Worm (Caenorhabditis elegans) whole organism, L4 larva: ENCODE data around the gene Y54G2A.44.
"Not testable (repeated sequence)": the region's sequence is repeated elsewhere in the genome, so short reads cannot be mapped to it uniquely, and the experiment has no call there.

ENCODE experiments used
- D1046.2 ChIP-seq: fragments of 200-800 bp; sonication (Bioruptor generic); IDR thresholded peaks from 2 replicates; pipeline ENCODE4 v1.3.6; 2022; ENCODE audit warnings: missing genetic modification characterization, missing compliant biosample characterization
- F10B5.3 ChIP-seq: sonication (generic microtip); optimal IDR thresholded peaks from 2 replicates; lab custom pipeline; 2016; ENCODE audit warnings: mild to moderate bottlenecking, missing genetic modification characterization, missing compliant biosample characterization
- F37D6.2 ChIP-seq: sonication (generic microtip); optimal IDR thresholded peaks from 2 replicates; lab custom pipeline; 2016; ENCODE audit warnings: mild to moderate bottlenecking, missing genetic modification characterization, missing compliant biosample characterization
- T20F7.1 ChIP-seq: fragments of 200-800 bp; sonication (Bioruptor generic); optimal IDR thresholded peaks from 2 replicates; lab custom pipeline; 2018; ENCODE audit warnings: mild to moderate bottlenecking, missing genetic modification characterization, missing compliant biosample characterization
- T26A8.4 ChIP-seq: fragments of 200-800 bp; sonication (Bioruptor generic); IDR thresholded peaks from 2 replicates; pipeline ENCODE4 v1.3.6; 2022; ENCODE audit warnings: missing genetic modification characterization, missing compliant biosample characterization
- aha-1 ChIP-seq: fragments of 150-350 bp; peaks from one replicate; lab custom pipeline; 2014; ENCODE audit warnings: missing biosample characterization, missing genetic modification characterization
- aly-2 ChIP-seq: sonication (generic microtip); optimal IDR thresholded peaks from 2 replicates; lab custom pipeline; 2018; ENCODE audit warnings: missing biosample characterization, missing genetic modification characterization
- ceh-44 ChIP-seq: fragments of 200-800 bp; sonication (Bioruptor generic); IDR thresholded peaks from 2 replicates; pipeline ENCODE4 v1.3.6; 2022; ENCODE audit warnings: missing genetic modification reagents, missing genetic modification characterization, missing compliant biosample characterization
- ctbp-1 ChIP-seq: fragments of 200-800 bp; sonication (Bioruptor generic); IDR thresholded peaks from 2 replicates; pipeline ENCODE4 v1.3.6; 2022; ENCODE audit warnings: missing genetic modification reagents, missing genetic modification characterization, missing compliant biosample characterization
- daf-16 ChIP-seq, 3 experiments: sonication (generic microtip); optimal IDR thresholded peaks; 2 replicates each; lab custom pipeline; 2016 to 2017; ENCODE audit warnings: missing genetic modification characterization in 3 of 3, missing genetic modification reagents in 3 of 3, mild to moderate bottlenecking in 2 of 3, missing compliant biosample characterization in 2 of 3, missing biosample characterization in 1 of 3, moderate library complexity in 1 of 3
- dmd-6 ChIP-seq: fragments of 200-800 bp; sonication (Bioruptor generic); IDR thresholded peaks from 2 replicates; pipeline ENCODE4 v1.3.6; 2022; ENCODE audit warnings: missing genetic modification reagents, missing genetic modification characterization, missing compliant biosample characterization
- dve-1 ChIP-seq: sonication (generic microtip); optimal IDR thresholded peaks from 2 replicates; lab custom pipeline; 2017; ENCODE audit warnings: antibody characterized with exemption, mild to moderate bottlenecking, missing genetic modification characterization, missing compliant biosample characterization; ENCODE audit not compliant: insufficient read depth
- egl-43 ChIP-seq: fragments of 200-800 bp; sonication (Bioruptor generic); IDR thresholded peaks from 2 replicates; pipeline ENCODE4 v1.3.6; 2022; ENCODE audit warnings: missing genetic modification reagents, missing genetic modification characterization, missing compliant biosample characterization
- fkh-10 ChIP-seq: fragments of 150-350 bp; optimal IDR thresholded peaks from 2 replicates; lab custom pipeline; 2014; ENCODE audit warnings: missing biosample characterization, missing genetic modification reagents, missing genetic modification characterization
- hif-1 ChIP-seq, 2 experiments: sonication (generic microtip); optimal IDR thresholded peaks; 2 replicates each; lab custom pipeline; 2016 to 2017; ENCODE audit warnings: missing compliant biosample characterization in 2 of 2, missing genetic modification characterization in 2 of 2, missing genetic modification reagents in 2 of 2, missing genotype in 2 of 2, mild to moderate bottlenecking in 1 of 2
- hlh-11 ChIP-seq: fragments of 200-800 bp; sonication (Bioruptor generic); optimal IDR thresholded peaks from 2 replicates; lab custom pipeline; 2018; ENCODE audit warnings: mild to moderate bottlenecking, missing genetic modification characterization, missing compliant biosample characterization
- hlh-30 ChIP-seq: sonication (generic microtip); optimal IDR thresholded peaks from 2 replicates; lab custom pipeline; 2017; ENCODE audit warnings: antibody characterized with exemption, mild to moderate bottlenecking, missing genetic modification characterization, missing compliant biosample characterization; ENCODE audit not compliant: insufficient read depth
- hmg-1.1 ChIP-seq: fragments of 200-800 bp; sonication (Bioruptor generic); IDR thresholded peaks from 2 replicates; pipeline ENCODE4 v1.3.6; 2022; ENCODE audit warnings: missing genetic modification reagents, missing genetic modification characterization, missing compliant biosample characterization
- jun-1 ChIP-seq: fragments of 150-350 bp; optimal IDR thresholded peaks from 2 replicates; lab custom pipeline; 2014; ENCODE audit warnings: missing biosample characterization, missing genetic modification reagents, missing genetic modification characterization
- lim-7 ChIP-seq: fragments of 200-800 bp; sonication (Bioruptor generic); IDR thresholded peaks from 2 replicates; pipeline ENCODE4 v1.3.6; 2022; ENCODE audit warnings: missing genetic modification characterization, missing compliant biosample characterization
- lin-1 ChIP-seq: fragments of 200-800 bp; sonication (Bioruptor generic); IDR thresholded peaks from 2 replicates; pipeline ENCODE4 v1.3.6; 2022; ENCODE audit warnings: missing genetic modification reagents, missing genetic modification characterization, missing compliant biosample characterization
- lin-38 ChIP-seq: fragments of 200-800 bp; sonication (Bioruptor generic); IDR thresholded peaks from 2 replicates; pipeline ENCODE4 v1.3.6; 2022; ENCODE audit warnings: missing genetic modification reagents, missing genetic modification characterization, missing compliant biosample characterization
- lsy-2 ChIP-seq, 2 experiments: fragments of 150-350 bp in 1 of 2; sonication (generic microtip) in 1 of 2; optimal IDR thresholded peaks; 2 replicates each; lab custom pipeline; 2014 to 2017; ENCODE audit warnings: missing biosample characterization in 2 of 2, missing genetic modification characterization in 2 of 2
- mep-1 ChIP-seq: fragments of 150-350 bp; sonication (generic microtip); optimal IDR thresholded peaks from 3 replicates; lab custom pipeline; 2014; ENCODE audit warnings: missing biosample characterization, missing genetic modification characterization
- mes-2 ChIP-seq: sonication (generic microtip); optimal IDR thresholded peaks from 2 replicates; lab custom pipeline; 2016; ENCODE audit warnings: missing genotype, mild to moderate bottlenecking, missing genetic modification characterization, missing compliant biosample characterization; ENCODE audit not compliant: poor library complexity, severe bottlenecking
- nhr-11 ChIP-seq: fragments of 150-350 bp; optimal IDR thresholded peaks from 2 replicates; lab custom pipeline; 2014; ENCODE audit warnings: missing biosample characterization, missing genetic modification characterization
- nhr-48 ChIP-seq: sonication (generic microtip); optimal IDR thresholded peaks from 2 replicates; lab custom pipeline; 2016; ENCODE audit warnings: mild to moderate bottlenecking, missing genetic modification characterization, missing compliant biosample characterization
- pha-4 ChIP-seq, 2 experiments: fragments of 150-350 bp in 1 of 2; fragments of 200-800 bp in 1 of 2; sonication (Bioruptor generic) in 1 of 2; IDR thresholded peaks in 1 of 2; optimal IDR thresholded peaks in 1 of 2; 2 replicates each; pipeline versions ENCODE4 v1.3.6 to Lab custom; 2014 to 2022; ENCODE audit warnings: missing genetic modification characterization in 2 of 2, missing genetic modification reagents in 2 of 2, missing biosample characterization in 1 of 2, missing compliant biosample characterization in 1 of 2
- rbr-2 ChIP-seq: sonication (generic microtip); optimal IDR thresholded peaks from 2 replicates; lab custom pipeline; 2016; ENCODE audit warnings: missing genotype, missing genetic modification characterization, missing compliant biosample characterization
- sdz-12 ChIP-seq: fragments of 200-800 bp; sonication (Bioruptor generic); optimal IDR thresholded peaks from 2 replicates; lab custom pipeline; 2018; ENCODE audit warnings: mild to moderate bottlenecking, missing genetic modification characterization, missing compliant biosample characterization
- set-16 ChIP-seq: fragments of 200-800 bp; sonication (Bioruptor generic); IDR thresholded peaks from 2 replicates; pipeline ENCODE4 v1.3.6; 2022; ENCODE audit warnings: missing genetic modification reagents, missing genetic modification characterization, missing compliant biosample characterization
- tag-97 ChIP-seq: fragments of 200-800 bp; sonication (Bioruptor generic); IDR thresholded peaks from 2 replicates; pipeline ENCODE4 v1.3.6; 2022; ENCODE audit warnings: missing genetic modification characterization, missing compliant biosample characterization
- tra-1 ChIP-seq: fragments of 200-800 bp; sonication (Bioruptor generic); IDR thresholded peaks from 2 replicates; pipeline ENCODE4 v1.3.6; 2022; ENCODE audit warnings: missing genetic modification reagents, missing genetic modification characterization, missing compliant biosample characterization
- unc-62 ChIP-seq, 3 experiments: fragments of 150-350 bp in 1 of 3; sonication (generic microtip); optimal IDR thresholded peaks in 2 of 3; peaks in 1 of 3; 1 replicate in 1 of 3; 2 replicates in 2 of 3; lab custom pipeline; 2014 to 2017; ENCODE audit warnings: missing biosample characterization in 3 of 3, missing genetic modification characterization in 3 of 3, missing genetic modification reagents in 3 of 3, missing genotype in 1 of 3

Gene Y54G2A.44

ce11 chrIV:2775992-2776630 lies 25.5 kb upstream of the Y54G2A.44 start:
- peak; percentile 45 for TF ChIP-seq rbr-2 (tag; lab: Kevin White, UChicago)
- TF ChIP-seq ctbp-1 (GFP tag; lab: Robert Waterston, UW): peak; percentile 58; the same call in 1 of the 2 replicates
- peak; percentile 5 for TF ChIP-seq fkh-10 (GFP tag; lab: Kevin White, UChicago)
- no peak for TF ChIP-seq ceh-44 (GFP tag; lab: Robert Waterston, UW)
- TF ChIP-seq jun-1 (tag; lab: Kevin White, UChicago): no peak
- no peak for TF ChIP-seq lin-38 (GFP tag; lab: Robert Waterston, UW)
- TF ChIP-seq pha-4 (GFP tag; IDR thresholded peaks at IDR 0.05; lab: Robert Waterston, UW): peak; percentile 37; the same call in 1 of the 2 replicates
- TF ChIP-seq pha-4 (tag; optimal IDR thresholded peaks at IDR 0.05; lab: Kevin White, UChicago): no peak
- TF ChIP-seq D1046.2 (GFP tag; lab: Robert Waterston, UW): no peak
- TF ChIP-seq hmg-1.1 (GFP tag; lab: Robert Waterston, UW): peak; percentile 74
- peak; percentile 78 for TF ChIP-seq hlh-30
- peak in 1 of 2 experiments; percentile 96 for TF ChIP-seq unc-62 (GFP tag; optimal IDR thresholded peaks at IDR 0.05 in 1 of 2; lab: Kevin White, UChicago)
- TF ChIP-seq unc-62 (tag; optimal IDR thresholded peaks at IDR 0.05; lab: Kevin White, UChicago): no peak
- no peak for TF ChIP-seq tag-97 (GFP tag; lab: Robert Waterston, UW)
- TF ChIP-seq nhr-48: no peak
- peak; percentile 80 for TF ChIP-seq set-16
- TF ChIP-seq F10B5.3: no peak
- peak; percentile 70; the same call in 1 of the 2 replicates for TF ChIP-seq egl-43 (GFP tag; lab: Robert Waterston, UW)
- TF ChIP-seq aha-1 (tag; lab: Kevin White, UChicago): peak; percentile 92
- TF ChIP-seq hif-1 (tag; optimal IDR thresholded peaks at IDR 0.05; lab: Kevin White, UChicago): peak in 1 of 2 experiments; percentile 29
- peak; percentile 52; the same call in 1 of the 2 replicates for TF ChIP-seq tra-1
- 0 out of 2 replicates have a peak, but pooled peaks have one; percentile 15 for TF ChIP-seq dmd-6
- peak; percentile 36 for TF ChIP-seq mes-2 (tag; lab: Kevin White, UChicago)
- peak; percentile 89 for TF ChIP-seq hlh-11
- TF ChIP-seq T20F7.1 (GFP tag; lab: Kevin White, UChicago): no peak
- 0 out of 2 replicates have a peak, but pooled peaks have one; percentile 42 for TF ChIP-seq lin-1 (GFP tag; lab: Robert Waterston, UW)
- TF ChIP-seq F37D6.2 (tag; lab: Kevin White, UChicago): no peak
- TF ChIP-seq nhr-11 (tag; lab: Kevin White, UChicago): peak; percentile 22
- peak; percentile 7 for TF ChIP-seq dve-1
- peak; percentile 3 for TF ChIP-seq mep-1 (tag; lab: Kevin White, UChicago)
- peak in 1 of 2 experiments; percentile 0 for TF ChIP-seq daf-16 (GFP tag; optimal IDR thresholded peaks at IDR 0.05; lab: Kevin White, UChicago)
- no peak for TF ChIP-seq daf-16 (tag; optimal IDR thresholded peaks at IDR 0.05; lab: Kevin White, UChicago)
- 0 out of 2 replicates have a peak, but pooled peaks have one; percentile 32 for TF ChIP-seq lim-7 (GFP tag; lab: Robert Waterston, UW)
- TF ChIP-seq, all 104 proteins: peak for 21

ce11 chrIV:2776733-2777132 lies 24.9 kb upstream of the Y54G2A.44 start:
- TF ChIP-seq aly-2 (tag; lab: Kevin White, UChicago): no peak
- TF ChIP-seq T26A8.4: no peak
- no peak for TF ChIP-seq nhr-48

- not testable (repeated sequence) for TF ChIP-seq lsy-2 (tag; optimal IDR thresholded peaks at IDR 0.05; lab: Kevin White, UChicago); sdz-12; lin-38 (GFP tag; lab: Robert Waterston, UW)
Measured at ce11 chrIV:2777841-2778240, 23.8 kb upstream of the Y54G2A.44 start, which contains the start of gene Y54G2A.72. Gene Y54G2A.72 (plus strand): TSS chrIV:2778141.
